Fruit fly (Drosophila melanogaster): ENCODE measurements around the gene CG33777.

Gene CG33777

DNA sequence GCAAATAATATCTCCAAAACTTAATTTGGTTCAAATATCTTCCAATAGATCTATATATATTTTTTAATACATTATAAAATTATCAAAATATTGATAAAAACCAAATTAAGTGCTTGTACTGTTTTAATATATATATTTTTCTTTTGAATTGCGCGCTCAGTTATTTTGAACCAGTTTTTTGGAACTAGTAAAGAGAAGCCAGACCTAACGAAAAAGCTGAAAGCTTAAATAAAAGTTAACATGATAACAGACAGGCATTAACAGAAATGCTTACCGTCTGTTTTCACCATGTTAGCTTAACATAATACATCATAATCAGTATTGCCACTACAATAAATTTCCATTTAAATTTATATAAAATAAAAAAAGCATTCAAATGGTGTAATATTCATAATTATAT is 44.7 kb downstream of the CG33777 start:
- TF ChIP-seq CG8478 (optimal IDR thresholded peaks at IDR 0.05) (no peak), CTCF (optimal IDR thresholded peaks at IDR 0.05) (no peak)

- TF ChIP-seq CTCF (optimal IDR thresholded peaks at IDR 0.05), result no peak
- no peak for TF ChIP-seq CG8478 (optimal IDR thresholded peaks at IDR 0.05)
Observed at dm6 chr3L:4508926-4509457, 46.0 kb downstream of the CG33777 start.

DNA sequence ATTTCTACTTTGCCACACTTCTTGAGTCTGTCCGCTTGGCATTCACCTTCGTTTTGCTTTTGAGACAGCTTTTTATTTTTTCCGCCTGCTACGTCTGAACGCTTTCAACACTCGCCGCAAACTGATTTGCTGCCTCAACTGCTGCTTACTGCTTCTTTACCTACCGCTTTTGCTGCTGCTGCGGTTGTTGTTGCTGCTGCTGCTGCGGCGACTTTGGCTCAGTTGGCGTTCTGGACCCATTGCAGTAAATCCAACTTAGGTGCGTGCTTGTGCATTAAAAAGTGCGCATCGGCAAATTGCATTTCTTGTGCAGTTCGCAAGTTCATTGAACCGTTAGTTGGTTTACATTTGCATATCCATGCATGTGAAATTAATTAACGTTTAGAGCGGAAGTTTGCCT is 46.7 kb downstream of the CG33777 start, which contains the start of gene NT1:
Gene NT1 (minus strand): TSS at position 127 of the 400 bp plus-strand sequence.
- no peak for TF ChIP-seq CG8478 (optimal IDR thresholded peaks at IDR 0.05)
- no peak for TF ChIP-seq CTCF (optimal IDR thresholded peaks at IDR 0.05)

DNA sequence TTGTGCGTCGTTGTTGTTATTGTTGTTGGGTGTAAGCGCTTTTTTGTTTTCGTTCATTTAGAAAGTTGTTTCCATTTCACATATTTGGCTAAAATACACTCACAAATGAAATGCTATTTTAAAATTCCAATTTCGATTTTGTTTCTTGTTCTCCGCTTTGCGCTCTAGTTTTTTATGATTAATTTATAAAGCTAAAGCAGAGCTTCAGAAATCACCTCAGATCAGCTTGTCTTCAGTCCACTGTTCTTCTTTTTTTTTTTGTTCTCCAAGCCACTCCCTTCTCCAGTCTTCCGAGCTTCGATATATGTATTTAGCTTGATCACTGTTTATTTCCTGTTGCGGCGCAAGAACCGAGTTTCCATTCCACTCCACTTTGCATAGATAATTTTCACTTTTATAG is 47.2 kb downstream of the CG33777 start:
- TF ChIP-seq CG8478 (optimal IDR thresholded peaks at IDR 0.05), result no peak

Measured in S2 (cell line).